Fruit fly (Drosophila melanogaster): ENCODE measurements around the gene cup.

- TF ChIP-seq Ets98B (GFP tag; IDR thresholded peaks at IDR 0.05) = peak; percentile 97
- peak; percentile 90 for TF ChIP-seq CG17806 (tag; optimal IDR thresholded peaks at IDR 0.05)
- TF ChIP-seq CG34367 (tag; optimal IDR thresholded peaks at IDR 0.05) = peak; percentile 82
- peak; percentile 96 for TF ChIP-seq fd96Ca (GFP tag; IDR thresholded peaks at IDR 0.05)
- peak; percentile 98 for TF ChIP-seq CG32121 (GFP tag; IDR thresholded peaks at IDR 0.05)
- peak; percentile 95 for TF ChIP-seq CG14655 (GFP tag; optimal IDR thresholded peaks at IDR 0.05)
- peak; percentile 96 for TF ChIP-seq CG12605 (GFP tag; IDR thresholded peaks at IDR 0.05)
These were observed 16.3 kb upstream of the cup start for dm6 chr2L:6647103-6647711.
